Worm (Caenorhabditis elegans): ENCODE results near the gene srsx-24.

srsx-24 gene

DNA sequence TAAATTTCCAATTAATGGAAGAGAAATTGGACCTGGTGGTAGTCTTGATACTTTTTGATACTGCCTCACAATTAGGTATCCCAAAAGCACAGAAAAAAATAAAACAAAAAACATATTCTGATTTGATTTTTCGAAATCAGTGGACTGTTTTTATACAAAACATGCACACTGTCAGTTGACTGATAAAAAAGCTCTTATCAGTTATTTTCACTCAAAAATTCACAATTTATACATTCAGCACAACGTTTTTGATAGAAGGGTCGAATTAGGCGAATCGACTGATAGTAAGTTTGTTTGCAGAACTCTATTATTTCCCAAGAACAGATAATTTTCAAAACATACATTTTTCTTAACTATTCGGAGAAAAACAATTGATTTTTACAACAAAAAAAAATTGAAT, 15.2 kb downstream of the srsx-24 start, which contains the start of gene cyp-35A2:
Gene cyp-35A2, minus strand, starts transcription at position 124 of the 400 bp plus-strand sequence.
- TF ChIP-seq nhr-237 (tag; optimal IDR thresholded peaks at IDR 0.05) (no peak), blmp-1 (tag; optimal IDR thresholded peaks at IDR 0.05) (no peak), unc-62 (GFP tag; optimal IDR thresholded peaks at IDR 0.05) (no peak), lin-32 (GFP tag; optimal IDR thresholded peaks at IDR 0.05) (no peak), elt-3 (tag; optimal IDR thresholded peaks at IDR 0.05) (no peak), ceh-43 (GFP tag; optimal IDR thresholded peaks at IDR 0.05) (no peak), ces-1 (GFP tag; optimal IDR thresholded peaks at IDR 0.05) (no peak), hlh-1 (tag; optimal IDR thresholded peaks at IDR 0.05) (no peak), unc-39 (tag; optimal IDR thresholded peaks at IDR 0.05) (no peak), elt-1 (tag; optimal IDR thresholded peaks at IDR 0.05; ENCODE audit: borderline replicate concordance, insufficient read depth) (no peak), drap-1 (GFP tag; optimal IDR thresholded peaks at IDR 0.05) (no peak), nhr-28 (tag; optimal IDR thresholded peaks at IDR 0.05) (no peak), nhr-12 (tag; optimal IDR thresholded peaks at IDR 0.05) (no peak), ztf-11 (tag; optimal IDR thresholded peaks at IDR 0.05) (no peak), tbx-8 (GFP tag; optimal IDR thresholded peaks at IDR 0.05) (no peak), unc-120 (tag; optimal IDR thresholded peaks at IDR 0.05; ENCODE audit: poor library complexity, severe bottlenecking) (no peak), bed-3 (GFP tag; optimal IDR thresholded peaks at IDR 0.05) (no peak), mab-5 (tag; optimal IDR thresholded peaks at IDR 0.05) (no peak), zip-8 (tag; optimal IDR thresholded peaks at IDR 0.05) (no peak), flh-1 (GFP tag; optimal IDR thresholded peaks at IDR 0.05) (no peak)

DNA sequence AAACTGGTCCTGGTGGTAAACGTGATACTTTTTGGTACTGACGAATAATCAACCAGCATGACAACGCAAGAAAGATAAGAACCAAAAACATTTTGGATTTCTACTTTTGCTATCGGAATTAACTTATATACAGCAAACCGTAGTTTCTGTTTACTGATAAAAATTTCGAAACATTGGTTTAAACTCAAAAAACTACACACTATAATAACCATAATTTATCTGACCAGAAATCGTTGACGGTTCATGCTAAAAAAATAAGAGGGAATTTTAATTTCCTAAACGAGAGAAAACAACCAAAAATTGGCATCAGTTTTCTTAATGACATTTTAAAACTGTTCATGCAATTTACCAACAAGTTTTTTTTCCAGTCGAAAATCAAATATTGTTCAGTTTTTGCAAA, 17.6 kb downstream of the srsx-24 start, which contains the start of gene cyp-35A1:
Gene cyp-35A1, minus strand, starts transcription at position 101 of the 400 bp plus-strand sequence.
- TF ChIP-seq ceh-83 (GFP tag; optimal IDR thresholded peaks at IDR 0.05) (no peak), nhr-12 (tag; optimal IDR thresholded peaks at IDR 0.05) (no peak), lsy-2 (tag; optimal IDR thresholded peaks at IDR 0.05) (no peak), hlh-1 (tag; optimal IDR thresholded peaks at IDR 0.05) (no peak), nhr-2 (tag; optimal IDR thresholded peaks at IDR 0.05) (no peak), lin-13 (tag; optimal IDR thresholded peaks at IDR 0.05) (no peak), mab-5 (tag; optimal IDR thresholded peaks at IDR 0.05) (no peak), ztf-11 (tag; optimal IDR thresholded peaks at IDR 0.05) (no peak), drap-1 (GFP tag; optimal IDR thresholded peaks at IDR 0.05) (no peak), blmp-1 (tag; optimal IDR thresholded peaks at IDR 0.05) (no peak), cnd-1 (tag; optimal IDR thresholded peaks at IDR 0.05) (no peak), ceh-43 (GFP tag; optimal IDR thresholded peaks at IDR 0.05) (no peak), nhr-28 (tag; optimal IDR thresholded peaks at IDR 0.05) (no peak), tbx-8 (GFP tag; optimal IDR thresholded peaks at IDR 0.05) (no peak), sem-2 (GFP tag; optimal IDR thresholded peaks at IDR 0.05) (no peak), sptf-1 (tag; optimal IDR thresholded peaks at IDR 0.05) (no peak), unc-62 (GFP tag; optimal IDR thresholded peaks at IDR 0.05) (no peak), elt-3 (tag; optimal IDR thresholded peaks at IDR 0.05) (no peak), flh-1 (GFP tag; optimal IDR thresholded peaks at IDR 0.05) (no peak), ham-2 (GFP tag; optimal IDR thresholded peaks at IDR 0.05) (no peak)

DNA sequence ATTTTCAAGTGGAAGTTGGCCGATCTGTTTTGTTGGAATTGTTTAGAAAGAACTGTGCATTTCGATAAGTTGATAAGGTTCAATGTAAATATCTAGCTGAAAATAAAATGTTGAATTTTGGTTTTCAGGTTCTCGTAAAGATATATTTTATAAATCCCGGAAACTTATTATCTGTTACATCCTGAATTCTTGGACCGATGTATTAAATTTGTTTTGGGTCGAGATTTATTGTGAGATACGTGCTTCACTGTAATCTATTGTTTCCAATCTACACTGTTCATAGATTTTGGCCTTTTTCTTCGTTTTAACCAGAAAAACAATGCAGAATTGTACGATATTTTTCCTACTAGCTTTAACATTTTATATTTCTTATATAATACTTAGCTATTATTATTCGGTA, 22.2 kb downstream of the srsx-24 start, which contains the start of gene C03G6.6:
Gene C03G6.6, plus strand, starts transcription at position 301 of the 400 bp plus-strand sequence.
- TF ChIP-seq flh-1 (GFP tag; optimal IDR thresholded peaks at IDR 0.05) (no peak), elt-3 (tag; optimal IDR thresholded peaks at IDR 0.05) (no peak), mab-5 (tag; optimal IDR thresholded peaks at IDR 0.05) (no peak), zip-8 (tag; optimal IDR thresholded peaks at IDR 0.05) (no peak), ceh-43 (GFP tag; optimal IDR thresholded peaks at IDR 0.05) (no peak), sem-2 (GFP tag; optimal IDR thresholded peaks at IDR 0.05) (no peak)

DNA sequence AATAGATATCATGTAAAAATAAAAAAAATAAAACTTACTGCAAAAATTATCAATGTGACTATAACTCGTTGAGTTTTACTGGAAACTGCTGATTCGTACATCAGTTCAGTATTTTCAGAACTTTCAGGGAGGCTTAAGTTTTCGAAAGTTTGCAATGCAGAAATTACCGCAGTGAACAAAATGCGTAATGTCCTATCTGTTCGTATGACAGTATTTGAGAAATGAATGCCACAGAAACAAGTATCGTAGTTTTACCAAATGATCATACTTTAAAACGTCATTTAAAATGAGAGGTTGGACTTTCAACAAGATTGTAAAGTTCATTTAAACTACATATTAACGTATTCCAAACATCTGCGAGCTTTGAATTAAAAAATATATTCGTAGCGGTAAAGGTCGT, 22.6 kb downstream of the srsx-24 start, which contains the start of gene C03G6.21:
Gene C03G6.21, minus strand, starts transcription at position 101 of the 400 bp plus-strand sequence.
- TF ChIP-seq bed-3 (GFP tag; optimal IDR thresholded peaks at IDR 0.05) (no peak), ceh-83 (GFP tag; optimal IDR thresholded peaks at IDR 0.05) (no peak), blmp-1 (tag; optimal IDR thresholded peaks at IDR 0.05) (no peak), cnd-1 (tag; optimal IDR thresholded peaks at IDR 0.05) (no peak), unc-120 (tag; optimal IDR thresholded peaks at IDR 0.05; ENCODE audit: poor library complexity, severe bottlenecking) (no peak), lin-13 (tag; optimal IDR thresholded peaks at IDR 0.05) (no peak)

- no peak for TF ChIP-seq ces-1 (GFP tag; optimal IDR thresholded peaks at IDR 0.05)
- TF ChIP-seq cnd-1 (tag; optimal IDR thresholded peaks at IDR 0.05): no peak
Observed at ce11 chrV:7355464-7355863, 23.8 kb downstream of the srsx-24 start, which contains the start of gene tag-293. Gene tag-293, minus strand, starts transcription at chrV:7355564.

- no peak for TF ChIP-seq lin-13 (tag; optimal IDR thresholded peaks at IDR 0.05)
- no peak for TF ChIP-seq drap-1 (GFP tag; optimal IDR thresholded peaks at IDR 0.05)
- TF ChIP-seq ham-2 (GFP tag; optimal IDR thresholded peaks at IDR 0.05): no peak
- TF ChIP-seq hlh-1 (tag; optimal IDR thresholded peaks at IDR 0.05): no peak
- TF ChIP-seq sptf-1 (tag; optimal IDR thresholded peaks at IDR 0.05): no peak
- no peak for TF ChIP-seq snpc-4 (tag; optimal IDR thresholded peaks at IDR 0.05)
- no peak for TF ChIP-seq mep-1 (tag; optimal IDR thresholded peaks at IDR 0.05)
- no peak for TF ChIP-seq ceh-43 (GFP tag; optimal IDR thresholded peaks at IDR 0.05)
- no peak for TF ChIP-seq mls-2 (tag; optimal IDR thresholded peaks at IDR 0.05)
- TF ChIP-seq nhr-76 (tag; optimal IDR thresholded peaks at IDR 0.05): no peak
- no peak for TF ChIP-seq ztf-11 (tag; optimal IDR thresholded peaks at IDR 0.05)
- TF ChIP-seq elt-3 (tag; optimal IDR thresholded peaks at IDR 0.05): no peak
- TF ChIP-seq elt-1 (tag; optimal IDR thresholded peaks at IDR 0.05; ENCODE audit: borderline replicate concordance, insufficient read depth): no peak
- no peak for TF ChIP-seq unc-39 (tag; optimal IDR thresholded peaks at IDR 0.05)
- TF ChIP-seq tbx-8 (GFP tag; optimal IDR thresholded peaks at IDR 0.05): no peak
Observed at ce11 chrV:7353602-7354001, 25.7 kb downstream of the srsx-24 start.
